Worm (Caenorhabditis elegans): Measurements from ENCODE around the gene srd-11.

DNA sequence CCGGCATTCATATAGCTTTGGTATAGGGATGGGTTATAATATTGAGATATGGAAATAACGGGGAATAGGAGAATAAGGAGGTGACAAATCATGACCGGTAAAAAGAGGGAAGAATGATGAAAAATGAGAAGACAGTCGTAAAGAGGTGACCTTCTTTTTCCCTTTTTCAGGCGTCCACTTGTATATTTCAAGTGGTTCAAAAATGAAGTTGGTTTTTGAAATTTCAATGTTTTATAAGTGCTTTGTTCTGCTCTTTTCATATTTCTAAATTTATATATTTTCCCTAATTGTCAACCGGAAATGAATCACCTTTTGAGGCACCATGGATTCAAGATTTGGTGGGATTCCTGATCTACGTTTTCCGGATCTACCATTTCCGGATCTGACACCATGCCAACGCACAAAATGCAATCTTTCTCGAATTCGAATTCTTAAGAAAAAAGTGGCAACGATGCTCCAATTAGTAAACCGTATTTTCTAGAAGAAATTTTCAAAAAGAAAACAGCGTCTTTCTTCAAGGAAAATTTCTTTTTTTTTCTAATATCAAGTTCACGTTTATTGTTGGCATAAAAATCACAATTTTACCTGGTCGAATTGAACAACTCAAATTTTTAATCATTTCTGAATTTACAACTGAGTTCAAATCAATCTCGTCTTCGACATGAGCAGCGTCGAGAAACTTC is 30.0 kb downstream of the srd-11 start, which contains the start of the genes F53F4.2 and F53F4.18:
- no peak for TF ChIP-seq dmd-4 (tag; optimal IDR thresholded peaks at IDR 0.05; ENCODE audit: borderline replicate concordance)
- TF ChIP-seq eyg-1 (tag; optimal IDR thresholded peaks at IDR 0.05) = no peak
- TF ChIP-seq pha-4 (tag; optimal IDR thresholded peaks at IDR 0.05) = no peak
- no peak for TF ChIP-seq sox-2 (GFP tag; IDR thresholded peaks at IDR 0.05)
- TF ChIP-seq pag-3 (tag; optimal IDR thresholded peaks at IDR 0.05; ENCODE audit: borderline replicate concordance) = no peak
- TF ChIP-seq F13H6.1 (tag; optimal IDR thresholded peaks at IDR 0.05) = no peak
- TF ChIP-seq nfya-1 (tag; optimal IDR thresholded peaks at IDR 0.05) = no peak
- no peak for TF ChIP-seq hlh-30 (tag; optimal IDR thresholded peaks at IDR 0.05; ENCODE audit: insufficient read depth)
- no peak for TF ChIP-seq zip-5 (tag; optimal IDR thresholded peaks at IDR 0.05)
- no peak for TF ChIP-seq dve-1 (tag; optimal IDR thresholded peaks at IDR 0.05)
- TF ChIP-seq ceh-2 (tag; optimal IDR thresholded peaks at IDR 0.05) = no peak
- no peak for TF ChIP-seq sox-4 (tag; optimal IDR thresholded peaks at IDR 0.05)
- no peak for TF ChIP-seq Y22D7AL.16 (tag; optimal IDR thresholded peaks at IDR 0.05)
- no peak for TF ChIP-seq C38D4.7 (GFP tag; optimal IDR thresholded peaks at IDR 0.05)
